Fruit fly (Drosophila melanogaster) whole organism, embryonic: Measurements from ENCODE around the gene CoRest.

ENCODE experiments used
- Blimp-1 ChIP-seq: fragments of 200-800 bp; sonication (Bioruptor generic); optimal IDR thresholded peaks from 3 replicates; lab custom pipeline; 2018; ENCODE audit warnings: missing biosample characterization, missing genetic modification characterization, mild to moderate bottlenecking, moderate library complexity, missing genetic modification reagents
- CG10147 ChIP-seq: fragments of 200-800 bp; sonication (Bioruptor generic); optimal IDR thresholded peaks from 2 replicates; lab custom pipeline; 2019; ENCODE audit warnings: missing biosample characterization, mild to moderate bottlenecking, missing genetic modification characterization, moderate library complexity
- CG1024 ChIP-seq: fragments of 200-800 bp; sonication (Bioruptor generic); IDR thresholded peaks from 2 replicates; pipeline ENCODE4 v1.3.6; 2022; ENCODE audit warnings: missing biosample characterization, missing genetic modification characterization
- CG11085 ChIP-seq: fragments of 200-800 bp; sonication (Bioruptor generic); IDR thresholded peaks from 2 replicates; pipeline ENCODE4 v1.3.6; 2022; ENCODE audit warnings: missing biosample characterization, missing genetic modification characterization
- CG12071 ChIP-seq: fragments of 200-800 bp; sonication (Bioruptor generic); optimal IDR thresholded peaks from 3 replicates; lab custom pipeline; 2018; ENCODE audit warnings: missing biosample characterization, mild to moderate bottlenecking, missing genetic modification characterization
- CG12219 ChIP-seq: fragments of 200-800 bp; sonication (Bioruptor generic); optimal IDR thresholded peaks from 3 replicates; lab custom pipeline; 2018; ENCODE audit warnings: missing biosample characterization, mild to moderate bottlenecking, missing genetic modification characterization
- CG13287 ChIP-seq: fragments of 200-800 bp; sonication (Bioruptor generic); IDR thresholded peaks from 2 replicates; pipeline ENCODE4 v1.3.6; 2022; ENCODE audit warnings: missing biosample characterization, missing genetic modification characterization; ENCODE audit not compliant: partially characterized antibody
- CG13296 ChIP-seq: fragments of 200-800 bp; sonication (Bioruptor generic); optimal IDR thresholded peaks from 3 replicates; lab custom pipeline; 2018; ENCODE audit warnings: missing biosample characterization, mild to moderate bottlenecking, missing genetic modification characterization
- CG14014 ChIP-seq: fragments of 200-800 bp; sonication (Bioruptor generic); IDR thresholded peaks from 2 replicates; pipeline ENCODE4 v1.3.6; 2022; ENCODE audit warnings: missing biosample characterization, missing genetic modification characterization
- CG14050 ChIP-seq: fragments of 200-800 bp; sonication (Bioruptor generic); IDR thresholded peaks from 3 replicates; pipeline ENCODE4 v1.3.6; 2022; ENCODE audit warnings: missing biosample characterization, missing genetic modification characterization
- CG15073 ChIP-seq: fragments of 200-800 bp; sonication (Bioruptor generic); optimal IDR thresholded peaks from 2 replicates; lab custom pipeline; 2016; ENCODE audit warnings: missing biosample characterization, missing genetic modification characterization
- CG16779 ChIP-seq: fragments of 200-800 bp; sonication (Bioruptor generic); IDR thresholded peaks from 2 replicates; pipeline ENCODE4 v1.3.6; 2022; ENCODE audit warnings: missing biosample characterization, missing genetic modification characterization
- CG16863 ChIP-seq: fragments of 200-800 bp; sonication (Bioruptor generic); optimal IDR thresholded peaks from 3 replicates; lab custom pipeline; 2016; ENCODE audit warnings: missing biosample characterization, missing genetic modification characterization
- CG17186 ChIP-seq: fragments of 200-800 bp; sonication (Bioruptor generic); optimal IDR thresholded peaks from 3 replicates; lab custom pipeline; 2017; ENCODE audit warnings: missing biosample characterization, missing genetic modification reagents, missing genetic modification characterization
- CG2889 ChIP-seq: fragments of 200-800 bp; sonication (Bioruptor generic); IDR thresholded peaks from 3 replicates; pipeline ENCODE4 v1.3.6; 2022; ENCODE audit warnings: missing biosample characterization, missing genetic modification characterization
- CG31388 ChIP-seq: fragments of 200-800 bp; sonication (Bioruptor generic); optimal IDR thresholded peaks from 2 replicates; lab custom pipeline; 2016; ENCODE audit warnings: missing biosample characterization, missing genetic modification characterization
- CG4282 ChIP-seq: fragments of 200-800 bp; sonication (Bioruptor generic); optimal IDR thresholded peaks from 2 replicates; lab custom pipeline; 2016; ENCODE audit warnings: missing biosample characterization, missing genetic modification characterization
- CG5245 ChIP-seq: fragments of 200-800 bp; sonication (Bioruptor generic); optimal IDR thresholded peaks from 3 replicates; lab custom pipeline; 2016; ENCODE audit warnings: missing biosample characterization, missing genetic modification characterization
- CG7839 ChIP-seq: fragments of 200-800 bp; sonication (Bioruptor generic); optimal IDR thresholded peaks from 3 replicates; lab custom pipeline; 2018; ENCODE audit warnings: missing biosample characterization, mild to moderate bottlenecking, missing genetic modification characterization, moderate library complexity
- CG9215 ChIP-seq: fragments of 200-800 bp; sonication (Bioruptor generic); IDR thresholded peaks from 2 replicates; pipeline ENCODE4 v1.3.6; 2022; ENCODE audit warnings: missing biosample characterization, missing genetic modification characterization
- CG9876 ChIP-seq: fragments of 200-800 bp; sonication (Bioruptor generic); optimal IDR thresholded peaks from 2 replicates; lab custom pipeline; 2016; ENCODE audit warnings: missing biosample characterization, missing genetic modification characterization
- Camta ChIP-seq: fragments of 200-800 bp; sonication (Bioruptor generic); optimal IDR thresholded peaks from 2 replicates; lab custom pipeline; 2016; ENCODE audit warnings: missing biosample characterization, missing genetic modification characterization
- Dad ChIP-seq: fragments of 200-800 bp; sonication (Bioruptor generic); optimal IDR thresholded peaks from 3 replicates; lab custom pipeline; 2016; ENCODE audit warnings: missing biosample characterization, missing genetic modification characterization
- Dll ChIP-seq: fragments of 200-800 bp; sonication (Bioruptor generic); IDR thresholded peaks from 4 replicates; pipeline ENCODE4 v1.3.6; 2022; ENCODE audit warnings: missing biosample characterization, missing genetic modification characterization; ENCODE audit not compliant: partially characterized antibody
- Doc3 ChIP-seq: fragments of 200-800 bp; sonication (Bioruptor generic); IDR thresholded peaks from 3 replicates; pipeline ENCODE4 v1.3.6; 2022; ENCODE audit warnings: missing biosample characterization, missing genetic modification characterization; ENCODE audit not compliant: partially characterized antibody
- Eip74EF ChIP-seq, 2 experiments: fragments of 200-800 bp in 1 of 2; fragments of >200 bp in 1 of 2; sonication (Bioruptor generic) in 1 of 2; optimal IDR thresholded peaks; 2 replicates each; lab custom pipeline; 2017 to 2019; ENCODE audit warnings: missing biosample characterization in 2 of 2, missing genetic modification characterization in 2 of 2, mild to moderate bottlenecking in 1 of 2, moderate library complexity in 1 of 2
- Elba2 ChIP-seq: fragments of 200-800 bp; sonication (Bioruptor generic); optimal IDR thresholded peaks from 3 replicates; lab custom pipeline; 2016; ENCODE audit warnings: missing biosample characterization, missing genetic modification characterization
- Ets65A ChIP-seq: fragments of 200-800 bp; sonication (Bioruptor generic); peaks from one replicate; lab custom pipeline; 2016; ENCODE audit warnings: missing biosample characterization, missing genetic modification characterization
- Ets97D ChIP-seq: fragments of 200-800 bp; sonication (Bioruptor generic); optimal IDR thresholded peaks from 3 replicates; lab custom pipeline; 2016; ENCODE audit warnings: missing biosample characterization, missing genetic modification characterization
- Lhr ChIP-seq: fragments of 200-800 bp; sonication (Bioruptor generic); optimal IDR thresholded peaks from 3 replicates; lab custom pipeline; 2017; ENCODE audit warnings: mild to moderate bottlenecking, missing biosample characterization, missing genetic modification reagents, missing genetic modification characterization
- Nf-YA ChIP-seq: fragments of 200-800 bp; sonication (Bioruptor generic); IDR thresholded peaks from 2 replicates; pipeline ENCODE4 v1.3.6; 2022; ENCODE audit warnings: missing biosample characterization, missing genetic modification characterization
- YL-1 ChIP-seq: fragments of 200-800 bp; sonication (Bioruptor generic); optimal IDR thresholded peaks from 3 replicates; lab custom pipeline; 2017; ENCODE audit warnings: missing biosample characterization, mild to moderate bottlenecking, missing genetic modification characterization
- ac ChIP-seq: fragments of 200-800 bp; sonication (Bioruptor generic); optimal IDR thresholded peaks from 3 replicates; lab custom pipeline; 2017; ENCODE audit warnings: missing biosample characterization, mild to moderate bottlenecking, missing genetic modification characterization
- esg ChIP-seq: fragments of 200-800 bp; sonication (Bioruptor generic); conservative IDR thresholded peaks from 2 replicates; pipeline ENCODE4 v1.3.6; 2022; ENCODE audit warnings: missing biosample characterization, missing genetic modification characterization
- exex ChIP-seq: fragments of 200-800 bp; sonication (Bioruptor generic); optimal IDR thresholded peaks from 4 replicates; lab custom pipeline; 2018; ENCODE audit warnings: missing biosample characterization, mild to moderate bottlenecking, missing genetic modification characterization, moderate library complexity
- fd96Cb ChIP-seq: fragments of 200-800 bp; sonication (Bioruptor generic); optimal IDR thresholded peaks from 2 replicates; lab custom pipeline; 2018; ENCODE audit warnings: missing biosample characterization, mild to moderate bottlenecking, missing genetic modification characterization, moderate library complexity
- ftz-f1 ChIP-seq: fragments of 200-800 bp; sonication (Bioruptor generic); optimal IDR thresholded peaks from 2 replicates; lab custom pipeline; 2016; ENCODE audit warnings: missing biosample characterization, missing genetic modification characterization
- gem ChIP-seq: fragments of 200-800 bp; sonication (Bioruptor generic); optimal IDR thresholded peaks from 2 replicates; lab custom pipeline; 2019; ENCODE audit warnings: missing biosample characterization, mild to moderate bottlenecking, missing genetic modification characterization, moderate library complexity
- gfzf ChIP-seq: fragments of 200-800 bp; sonication (Bioruptor generic); optimal IDR thresholded peaks from 2 replicates; lab custom pipeline; 2016; ENCODE audit warnings: missing biosample characterization, mild to moderate bottlenecking, missing genetic modification characterization, moderate library complexity
- ind ChIP-seq: fragments of 200-800 bp; sonication (Bioruptor generic); optimal IDR thresholded peaks from 3 replicates; lab custom pipeline; 2016; ENCODE audit warnings: missing biosample characterization, missing genetic modification characterization
- jigr1 ChIP-seq: fragments of 200-800 bp; sonication (Bioruptor generic); IDR thresholded peaks from 3 replicates; pipeline ENCODE4 v1.3.6; 2022; ENCODE audit warnings: missing biosample characterization, missing genetic modification characterization
- lab ChIP-seq: fragments of 200-800 bp; sonication (Bioruptor generic); optimal IDR thresholded peaks from 3 replicates; lab custom pipeline; 2017; ENCODE audit warnings: missing biosample characterization, missing genetic modification characterization, mild to moderate bottlenecking, moderate library complexity, missing genetic modification reagents
- lmd ChIP-seq: fragments of 200-800 bp; sonication (Bioruptor generic); IDR thresholded peaks from 2 replicates; pipeline ENCODE4 v1.3.6; 2022; ENCODE audit warnings: missing biosample characterization, missing genetic modification characterization
- pan ChIP-seq, 4 experiments: fragments of >200 bp in 3 of 4; fragments of 200-800 bp in 1 of 4; sonication (Bioruptor generic) in 1 of 4; optimal IDR thresholded peaks in 3 of 4; IDR thresholded peaks in 1 of 4; 2 replicates each; pipeline versions ENCODE4 v1.3.6 to Lab custom; 2017 to 2022; ENCODE audit warnings: missing biosample characterization in 2 of 4, missing genetic modification characterization in 2 of 4, mixed read lengths in 1 of 4
- pfk ChIP-seq: fragments of 200-800 bp; sonication (Bioruptor generic); optimal IDR thresholded peaks from 2 replicates; lab custom pipeline; 2018; ENCODE audit warnings: missing biosample characterization, mild to moderate bottlenecking, missing genetic modification characterization, moderate library complexity
- psq ChIP-seq: fragments of 200-800 bp; sonication (Bioruptor generic); optimal IDR thresholded peaks from 2 replicates; lab custom pipeline; 2017; ENCODE audit warnings: missing biosample characterization, missing genetic modification characterization
- sob ChIP-seq: fragments of 200-800 bp; sonication (Bioruptor generic); IDR thresholded peaks from 2 replicates; pipeline ENCODE4 v1.3.6; 2022; ENCODE audit warnings: missing biosample characterization, missing genetic modification characterization
- ttk ChIP-seq: fragments of 200-800 bp; sonication (Bioruptor generic); IDR thresholded peaks from 2 replicates; pipeline ENCODE4 v2.1.2; 2022; ENCODE audit warnings: missing biosample characterization, missing genetic modification characterization
- zf30C ChIP-seq: fragments of 200-800 bp; sonication (Bioruptor generic); optimal IDR thresholded peaks from 3 replicates; lab custom pipeline; 2018; ENCODE audit warnings: missing biosample characterization, mild to moderate bottlenecking, missing genetic modification characterization

Gene CoRest

dm6 chrX:19565714-19566316, 44.1 kb downstream of the CoRest start, which contains the start of the genes Grip84 and car (continued):
- TF ChIP-seq Elba2 (GFP tag; lab: Kevin White, UChicago), result peak; percentile 41
- TF ChIP-seq Dll (GFP tag; lab: Robert Waterston, UW), result 0 out of 4 replicates have a peak, but pooled peaks have one; percentile 30
- TF ChIP-seq ind (GFP tag; lab: Kevin White, UChicago), result peak; percentile 61
- peak; percentile 86 for TF ChIP-seq gem (tag; lab: Kevin White, UChicago)
- peak; percentile 60 for TF ChIP-seq gfzf (GFP tag; lab: Kevin White, UChicago)
- peak; percentile 24 for TF ChIP-seq CG5245 (GFP tag; lab: Kevin White, UChicago)
- no peak for TF ChIP-seq CG7839
- no peak for TF ChIP-seq ftz-f1
- TF ChIP-seq psq (GFP tag; lab: Kevin White, UChicago), result no peak
- TF ChIP-seq CG10147 (GFP tag; lab: Kevin White, UChicago), result no peak
- no peak for TF ChIP-seq CG16779 (GFP tag; lab: Robert Waterston, UW)
- no peak for TF ChIP-seq CG12071
- TF ChIP-seq Lhr, result peak; percentile 59
- TF ChIP-seq CG9876 (GFP tag; lab: Kevin White, UChicago), result no peak
- TF ChIP-seq Ets97D (GFP tag; lab: Kevin White, UChicago), result peak; percentile 49
- TF ChIP-seq Blimp-1 (GFP tag; lab: Kevin White, UChicago), result no peak
- TF ChIP-seq CG15073, result peak; percentile 98
- TF ChIP-seq CG31388 (GFP tag; lab: Kevin White, UChicago), result no peak
- peak; percentile 67 for TF ChIP-seq esg
- TF ChIP-seq CG16863 (GFP tag; lab: Kevin White, UChicago), result no peak
- TF ChIP-seq fd96Cb (tag; lab: Kevin White, UChicago), result peak; percentile 56
- no peak for TF ChIP-seq CG4282
- TF ChIP-seq jigr1, result peak; percentile 54; the same call in 1 of the 3 replicates
- TF ChIP-seq CG2889 (GFP tag; lab: Robert Waterston, UW), result 0 out of 3 replicates have a peak, but pooled peaks have one; percentile 36
- peak; percentile 49 for TF ChIP-seq CG11085
- peak; percentile 61 for TF ChIP-seq Camta (GFP tag; lab: Kevin White, UChicago)
- TF ChIP-seq YL-1, result peak; percentile 36
- no peak for TF ChIP-seq Doc3 (GFP tag; lab: Robert Waterston, UW)
- TF ChIP-seq CG1024, result no peak; the same call in 1 of the 2 replicates
- TF ChIP-seq pan (optimal IDR thresholded peaks at IDR 0.05; lab: Kevin White, UChicago), result no peak
- peak in 1 of 2 experiments; percentile 14 for TF ChIP-seq pan (GFP tag; optimal IDR thresholded peaks at IDR 0.05 in 1 of 2, IDR thresholded peaks at IDR 0.05 in 1 of 2)
- peak; percentile 55 for TF ChIP-seq CG17186 (GFP tag; lab: Kevin White, UChicago)
- no peak for TF ChIP-seq Eip74EF (GFP tag; optimal IDR thresholded peaks at IDR 0.05; lab: Kevin White, UChicago)
- TF ChIP-seq CG13287, result no peak
- TF ChIP-seq ac (GFP tag; lab: Kevin White, UChicago), result no peak
- no peak for TF ChIP-seq CG12219 (GFP tag; lab: Kevin White, UChicago)
- peak; percentile 77; the same call in 1 of the 2 replicates for TF ChIP-seq CG9215 (GFP tag; lab: Robert Waterston, UW)
- peak; percentile 66 for TF ChIP-seq sob (GFP tag; lab: Robert Waterston, UW)
- TF ChIP-seq Dad, result peak; percentile 46
- no peak for TF ChIP-seq lab (GFP tag; lab: Kevin White, UChicago)
- TF ChIP-seq CG14050, result 0 out of 3 replicates have a peak, but pooled peaks have one; percentile 36
- no peak for TF ChIP-seq CG13296 (GFP tag; lab: Kevin White, UChicago)
- peak; percentile 95 for TF ChIP-seq Ets65A (GFP tag; lab: Kevin White, UChicago)
- peak; percentile 60 for TF ChIP-seq CG14014 (GFP tag; lab: Robert Waterston, UW)
- TF ChIP-seq exex (tag; lab: Kevin White, UChicago), result no peak
- no peak for TF ChIP-seq pfk (GFP tag; lab: Kevin White, UChicago)
- no peak for TF ChIP-seq Nf-YA (GFP tag; lab: Robert Waterston, UW)
- TF ChIP-seq ttk (GFP tag; lab: Robert Waterston, UW), result peak; percentile 41; the same call in 1 of the 2 replicates
- TF ChIP-seq lmd (GFP tag; lab: Robert Waterston, UW), result peak; percentile 73
- no peak for TF ChIP-seq zf30C (GFP tag; lab: Kevin White, UChicago)
